Fruit fly (Drosophila melanogaster) whole organism: ENCODE results near the gene Meics.

ENCODE experiments used
- CG8478 ChIP-seq: fragments of >200 bp; optimal IDR thresholded peaks from 2 replicates; lab custom pipeline; 2018; ENCODE audit warnings: inconsistent platforms
- Dll ChIP-seq: fragments of >200 bp; optimal IDR thresholded peaks from 2 replicates; lab custom pipeline; 2017
- EcR ChIP-seq, 2 experiments: fragments of >200 bp; optimal IDR thresholded peaks; 2 replicates each; lab custom pipeline; 2017; ENCODE audit warnings: missing biosample characterization in 2 of 2, missing genetic modification characterization in 2 of 2, missing genetic modification reagents in 2 of 2
- pan ChIP-seq: fragments of >200 bp; optimal IDR thresholded peaks from 2 replicates; lab custom pipeline; 2017
- psq ChIP-seq: fragments of >200 bp; optimal IDR thresholded peaks from 2 replicates; lab custom pipeline; 2017
- usp ChIP-seq: fragments of >200 bp; optimal IDR thresholded peaks from 2 replicates; lab custom pipeline; 2017; ENCODE audit warnings: missing biosample characterization, missing genetic modification characterization, mixed read lengths

The Meics gene

dm6 chr3L:13924646-13925045 is 39.9 kb downstream of the Meics start:
- no peak for TF ChIP-seq Dll
- no peak for TF ChIP-seq psq (lab: Kevin White, UChicago)
- TF ChIP-seq usp (GFP tag; lab: Kevin White, UChicago), result no peak
- TF ChIP-seq pan, result no peak
- no peak for TF ChIP-seq EcR (GFP tag; optimal IDR thresholded peaks at IDR 0.05; lab: Kevin White, UChicago)
- TF ChIP-seq CG8478, result no peak

DNA sequence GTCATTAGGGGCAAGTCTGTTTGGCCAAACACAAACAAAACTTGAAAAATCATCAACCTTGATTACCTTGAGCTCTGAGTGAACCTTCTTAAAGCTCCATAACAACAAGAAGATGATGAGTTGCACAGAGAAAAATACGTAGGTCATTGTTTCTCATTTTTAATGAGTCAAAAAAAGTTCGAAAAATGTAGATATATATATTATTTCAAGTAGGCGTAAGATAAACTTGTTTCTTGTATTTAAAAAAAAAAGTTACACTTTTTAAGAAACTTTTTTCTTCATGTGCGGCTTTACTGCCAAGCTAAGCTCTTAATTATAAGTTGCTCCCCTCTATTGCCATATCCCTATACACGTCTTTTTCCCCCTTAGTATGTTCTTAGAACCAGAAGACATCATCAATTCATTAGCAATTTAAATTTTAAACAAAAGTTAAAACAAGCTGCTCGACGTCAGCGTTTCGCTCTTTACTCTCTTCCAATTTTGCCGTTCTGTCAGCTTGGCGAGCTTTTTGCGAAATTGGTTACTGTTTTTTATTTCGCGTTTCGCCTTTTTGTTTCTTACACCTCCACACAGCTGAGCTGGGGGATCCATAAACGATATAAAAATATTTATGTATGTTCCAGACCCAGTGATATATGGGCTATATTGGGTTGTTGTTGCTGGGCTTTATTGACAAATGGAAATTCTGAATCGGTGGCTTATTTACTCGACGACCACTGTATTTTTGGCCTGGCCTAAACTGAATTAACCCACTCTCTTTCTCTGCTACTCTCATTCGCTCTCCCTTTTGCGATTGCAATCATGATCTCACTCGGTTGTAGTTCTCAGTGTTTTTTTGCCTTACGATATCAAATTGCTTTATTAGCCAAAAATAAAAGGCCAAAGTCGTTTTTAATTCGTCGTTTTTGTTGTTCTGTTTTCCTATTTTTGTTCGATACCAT is 40.9 kb downstream of the Meics start:
- TF ChIP-seq EcR (GFP tag; optimal IDR thresholded peaks at IDR 0.05; lab: Kevin White, UChicago) (no peak), usp (GFP tag; lab: Kevin White, UChicago) (no peak)

DNA sequence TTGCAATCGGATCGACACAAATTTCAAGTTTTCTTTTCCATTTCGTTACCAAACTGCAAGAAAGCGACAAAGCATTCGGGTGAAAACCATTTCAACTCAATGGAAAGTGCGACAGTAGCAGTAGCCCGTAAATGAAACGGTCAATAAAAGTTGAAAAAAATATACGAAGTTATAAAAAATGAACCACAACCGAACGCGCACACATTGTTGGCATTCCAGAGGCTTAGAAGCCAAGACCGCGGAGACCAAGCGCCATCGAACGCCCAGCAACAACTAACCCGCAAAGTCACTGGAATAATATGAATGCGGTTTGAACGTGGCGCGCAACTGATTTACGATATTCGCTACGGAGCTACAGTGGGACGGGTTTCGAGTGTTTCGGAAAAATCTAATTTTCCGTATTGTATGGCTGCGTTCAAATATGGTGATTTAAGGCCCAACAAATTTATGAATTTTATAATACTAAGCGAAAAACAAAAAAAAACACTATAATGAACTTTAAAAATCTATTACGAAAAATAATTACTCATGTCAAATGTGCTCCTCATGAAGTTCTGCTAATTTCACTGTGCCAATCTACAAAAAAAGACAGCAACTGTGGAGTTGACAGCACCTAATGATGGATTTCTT is 42.4 kb downstream of the Meics start:
- TF ChIP-seq EcR (GFP tag; optimal IDR thresholded peaks at IDR 0.05; lab: Kevin White, UChicago) (no peak), CG8478 (no peak), pan (no peak), Dll (no peak), usp (GFP tag; lab: Kevin White, UChicago) (no peak), psq (lab: Kevin White, UChicago) (no peak)

dm6 chr3L:13920632-13920981 is 43.9 kb downstream of the Meics start:
- no peak for TF ChIP-seq Dll
- TF ChIP-seq psq (lab: Kevin White, UChicago), result no peak
- no peak for TF ChIP-seq pan
- TF ChIP-seq usp (GFP tag; lab: Kevin White, UChicago), result no peak
- TF ChIP-seq EcR (GFP tag; optimal IDR thresholded peaks at IDR 0.05; lab: Kevin White, UChicago), result no peak
- no peak for TF ChIP-seq CG8478

- TF ChIP-seq pan (peak; percentile 85), EcR (GFP tag; optimal IDR thresholded peaks at IDR 0.05; lab: Kevin White, UChicago) (no peak), psq (lab: Kevin White, UChicago) (no peak), CG8478 (no peak), usp (GFP tag; lab: Kevin White, UChicago) (no peak), Dll (no peak)
Observed at dm6 chr3L:13919794-13920631, 44.5 kb downstream of the Meics start.

DNA sequence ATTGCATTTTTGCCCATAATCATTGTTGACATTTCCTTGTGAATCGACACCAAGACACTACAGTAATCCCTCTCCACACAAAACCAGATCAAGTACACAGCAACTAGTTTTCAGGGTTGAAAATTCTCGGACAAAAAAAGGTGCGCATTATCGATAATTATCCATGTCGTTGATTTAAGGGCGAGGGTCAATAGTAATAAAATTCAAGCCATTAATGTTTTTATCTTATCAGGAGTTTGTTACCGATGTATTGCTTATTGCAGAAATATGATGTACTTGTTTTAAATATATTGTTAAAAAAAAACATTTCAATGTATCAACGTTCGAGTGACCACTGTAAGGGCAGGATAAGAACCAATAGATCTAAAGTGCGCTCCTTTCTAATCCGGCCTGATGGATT is 45.7 kb downstream of the Meics start:
- TF ChIP-seq EcR (GFP tag; optimal IDR thresholded peaks at IDR 0.05; lab: Kevin White, UChicago) (no peak), usp (GFP tag; lab: Kevin White, UChicago) (no peak), pan (no peak), CG8478 (no peak), Dll (no peak), psq (lab: Kevin White, UChicago) (no peak)

dm6 chr3L:13917589-13918198 is 46.8 kb downstream of the Meics start:
- TF ChIP-seq psq (lab: Kevin White, UChicago), result no peak
- no peak for TF ChIP-seq EcR (GFP tag; optimal IDR thresholded peaks at IDR 0.05; lab: Kevin White, UChicago)
- no peak for TF ChIP-seq CG8478
- no peak for TF ChIP-seq pan
- no peak for TF ChIP-seq usp (GFP tag; lab: Kevin White, UChicago)
- TF ChIP-seq Dll, result no peak

dm6 chr3L:13914573-13914972 is 49.9 kb downstream of the Meics start:
- TF ChIP-seq Dll, result no peak
- no peak for TF ChIP-seq EcR (GFP tag; optimal IDR thresholded peaks at IDR 0.05; lab: Kevin White, UChicago)
- no peak for TF ChIP-seq usp (GFP tag; lab: Kevin White, UChicago)
- TF ChIP-seq psq (lab: Kevin White, UChicago), result no peak
- TF ChIP-seq CG8478, result no peak
- no peak for TF ChIP-seq pan

dm6 chr3L:13912777-13913176 is 51.7 kb downstream of the Meics start:
- TF ChIP-seq CG8478 (no peak), psq (lab: Kevin White, UChicago) (no peak), usp (GFP tag; lab: Kevin White, UChicago) (no peak), pan (no peak), EcR (GFP tag; optimal IDR thresholded peaks at IDR 0.05; lab: Kevin White, UChicago) (no peak), Dll (no peak)
